Worm (Caenorhabditis elegans) whole organism, L1 larva: ENCODE measurements around the gene M03C11.1.

Experiments used
- Y116A8C.19 ChIP-seq: sonication (generic microtip); optimal IDR thresholded peaks from 2 replicates; lab custom pipeline; 2016; ENCODE audit warnings: missing compliant biosample characterization, missing genetic modification characterization, borderline replicate concordance
- alr-1 ChIP-seq: fragments of 200-800 bp; sonication (Bioruptor generic); optimal IDR thresholded peaks from 2 replicates; lab custom pipeline; 2018; ENCODE audit warnings: borderline replicate concordance, mild to moderate bottlenecking, missing genetic modification characterization, missing compliant biosample characterization
- aly-2 ChIP-seq: fragments of 150-350 bp; optimal IDR thresholded peaks from 2 replicates; lab custom pipeline; 2014; ENCODE audit warnings: missing biosample characterization, missing genetic modification characterization
- ama-1 ChIP-seq: fragments of 150-350 bp; optimal IDR thresholded peaks from 2 replicates; lab custom pipeline; 2014
- ceh-63 ChIP-seq: fragments of 200-800 bp; sonication (Bioruptor generic); optimal IDR thresholded peaks from 2 replicates; lab custom pipeline; 2018; ENCODE audit warnings: mild to moderate bottlenecking, missing genetic modification characterization, missing compliant biosample characterization
- ceh-82 ChIP-seq, 3 experiments: fragments of 150-350 bp in 1 of 3; sonication (generic microtip) in 2 of 3; optimal IDR thresholded peaks; 2 replicates each; lab custom pipeline; 2014 to 2017; ENCODE audit warnings: missing biosample characterization in 3 of 3, missing genetic modification characterization in 3 of 3
- ceh-88 ChIP-seq: fragments of 200-800 bp; sonication (Bioruptor generic); IDR thresholded peaks from 2 replicates; pipeline ENCODE4 v1.3.6; 2022; ENCODE audit warnings: missing genetic modification characterization, missing compliant biosample characterization
- efl-3 ChIP-seq: fragments of 200-800 bp; sonication (Bioruptor generic); optimal IDR thresholded peaks from 2 replicates; lab custom pipeline; 2018; ENCODE audit warnings: mild to moderate bottlenecking, missing genetic modification characterization, missing compliant biosample characterization
- egl-27 ChIP-seq, 2 experiments: fragments of 150-350 bp in 1 of 2; sonication (generic microtip); optimal IDR thresholded peaks; 3 replicates each; lab custom pipeline; 2017 to 2018; ENCODE audit warnings: missing biosample characterization in 2 of 2, missing genetic modification characterization in 2 of 2, missing genetic modification reagents in 2 of 2
- elt-2 ChIP-seq: sonication (generic microtip); optimal IDR thresholded peaks from 2 replicates; lab custom pipeline; 2016; ENCODE audit warnings: missing genetic modification characterization, mild to moderate bottlenecking, inconsistent platforms, missing compliant biosample characterization, missing genetic modification reagents
- elt-3 ChIP-seq, 6 experiments: fragments of 150-350 bp in 1 of 6; sonication (generic microtip); optimal IDR thresholded peaks; 2 replicates each; lab custom pipeline; 2017 to 2018; ENCODE audit warnings: missing biosample characterization in 6 of 6, missing genetic modification characterization in 6 of 6, inconsistent platforms in 1 of 6
- ets-5 ChIP-seq: fragments of 200-800 bp; sonication (Bioruptor generic); IDR thresholded peaks from 2 replicates; pipeline ENCODE4 v1.3.6; 2022; ENCODE audit warnings: missing genetic modification characterization, missing compliant biosample characterization
- fkh-10 ChIP-seq: sonication (generic microtip); optimal IDR thresholded peaks from 2 replicates; lab custom pipeline; 2017; ENCODE audit warnings: missing biosample characterization, missing genetic modification reagents, missing genetic modification characterization
- fos-1 ChIP-seq: fragments of 150-350 bp; optimal IDR thresholded peaks from 2 replicates; lab custom pipeline; 2014; ENCODE audit warnings: missing biosample characterization, missing genetic modification characterization
- grh-1 ChIP-seq: fragments of 200-800 bp; sonication (Bioruptor generic); IDR thresholded peaks from 2 replicates; pipeline ENCODE4 v1.3.6; 2022; ENCODE audit warnings: missing genetic modification reagents, missing genetic modification characterization, missing compliant biosample characterization
- hlh-17 ChIP-seq: fragments of 200-800 bp; sonication (Bioruptor generic); optimal IDR thresholded peaks from 2 replicates; lab custom pipeline; 2018; ENCODE audit warnings: missing genetic modification characterization, mild to moderate bottlenecking, missing compliant biosample characterization, moderate library complexity, borderline replicate concordance
- hlh-4 ChIP-seq: sonication (generic microtip); optimal IDR thresholded peaks from 2 replicates; lab custom pipeline; 2016; ENCODE audit warnings: mild to moderate bottlenecking, missing genetic modification characterization, missing compliant biosample characterization
- irx-1 ChIP-seq: sonication (generic microtip); optimal IDR thresholded peaks from 2 replicates; lab custom pipeline; 2016; ENCODE audit warnings: missing genetic modification characterization, missing compliant biosample characterization
- jun-1 ChIP-seq: fragments of 150-350 bp; optimal IDR thresholded peaks from 2 replicates; lab custom pipeline; 2014; ENCODE audit warnings: missing biosample characterization, missing genetic modification reagents, missing genetic modification characterization
- lin-13 ChIP-seq: fragments of 150-350 bp; optimal IDR thresholded peaks from 2 replicates; lab custom pipeline; 2014; ENCODE audit warnings: missing biosample characterization, missing genetic modification reagents, missing genetic modification characterization
- lin-14 ChIP-seq: fragments of 200-800 bp; sonication (Bioruptor generic); optimal IDR thresholded peaks from 2 replicates; lab custom pipeline; 2018; ENCODE audit warnings: mild to moderate bottlenecking, missing genetic modification characterization, moderate library complexity, missing compliant biosample characterization
- lin-15B ChIP-seq: fragments of 150-350 bp; sonication (generic microtip); optimal IDR thresholded peaks from 3 replicates; lab custom pipeline; 2014; ENCODE audit warnings: missing biosample characterization, missing genetic modification characterization
- lin-39 ChIP-seq: fragments of 150-350 bp; optimal IDR thresholded peaks from 2 replicates; lab custom pipeline; 2014; ENCODE audit warnings: missing biosample characterization, missing genetic modification reagents, missing genetic modification characterization
- lsy-2 ChIP-seq, 2 experiments: fragments of 150-350 bp; optimal IDR thresholded peaks; 2 replicates each; lab custom pipeline; 2014; ENCODE audit warnings: missing biosample characterization in 2 of 2, missing genetic modification characterization in 2 of 2
- mdl-1 ChIP-seq, 2 experiments: fragments of 150-350 bp; optimal IDR thresholded peaks; 2 replicates each; lab custom pipeline; 2014 to 2017; ENCODE audit warnings: missing biosample characterization in 2 of 2, missing genetic modification characterization in 2 of 2, inconsistent platforms in 1 of 2
- nhr-11 ChIP-seq: fragments of 150-350 bp; optimal IDR thresholded peaks from 2 replicates; lab custom pipeline; 2014; ENCODE audit warnings: missing biosample characterization, missing genetic modification characterization
- nhr-20 ChIP-seq: sonication (generic microtip); optimal IDR thresholded peaks from 2 replicates; lab custom pipeline; 2016; ENCODE audit warnings: mild to moderate bottlenecking, missing genetic modification characterization, missing compliant biosample characterization
- nhr-28 ChIP-seq: fragments of 150-350 bp; optimal IDR thresholded peaks from 2 replicates; lab custom pipeline; 2014; ENCODE audit warnings: missing biosample characterization, missing genetic modification characterization
- nhr-47 ChIP-seq: sonication (generic microtip); optimal IDR thresholded peaks from 2 replicates; lab custom pipeline; 2016; ENCODE audit warnings: mild to moderate bottlenecking, missing genetic modification characterization, moderate library complexity, missing compliant biosample characterization
- nhr-77 ChIP-seq: fragments of 150-350 bp; optimal IDR thresholded peaks from 2 replicates; lab custom pipeline; 2014; ENCODE audit warnings: missing biosample characterization, missing genetic modification characterization
- pax-3 ChIP-seq: fragments of 200-800 bp; sonication (Bioruptor generic); optimal IDR thresholded peaks from 2 replicates; lab custom pipeline; 2018; ENCODE audit warnings: mild to moderate bottlenecking, missing genetic modification characterization, moderate library complexity, missing compliant biosample characterization
- pqm-1 ChIP-seq: sonication (generic microtip); optimal IDR thresholded peaks from 3 replicates; lab custom pipeline; 2017; ENCODE audit warnings: missing biosample characterization, missing genetic modification characterization
- rnt-1 ChIP-seq: sonication (generic microtip); optimal IDR thresholded peaks from 2 replicates; lab custom pipeline; 2016; ENCODE audit warnings: mild to moderate bottlenecking, missing genetic modification characterization, moderate library complexity, missing compliant biosample characterization
- skn-1 ChIP-seq: fragments of 150-350 bp; optimal IDR thresholded peaks from 2 replicates; lab custom pipeline; 2014; ENCODE audit warnings: missing biosample characterization, missing genetic modification characterization
- snpc-4 ChIP-seq: fragments of 150-350 bp; optimal IDR thresholded peaks from 2 replicates; lab custom pipeline; 2014; ENCODE audit warnings: missing biosample characterization, missing genetic modification characterization
- sox-4 ChIP-seq: sonication (generic microtip); optimal IDR thresholded peaks from 2 replicates; lab custom pipeline; 2016; ENCODE audit warnings: missing genetic modification characterization, missing compliant biosample characterization
- sptf-1 ChIP-seq: fragments of 150-350 bp; optimal IDR thresholded peaks from 2 replicates; lab custom pipeline; 2014; ENCODE audit warnings: missing biosample characterization, missing genetic modification characterization
- sup-37 ChIP-seq: fragments of 200-800 bp; sonication (Bioruptor generic); optimal IDR thresholded peaks from 2 replicates; lab custom pipeline; 2018; ENCODE audit warnings: mild to moderate bottlenecking, missing genetic modification characterization, missing compliant biosample characterization
- tlp-1 ChIP-seq: fragments of 150-350 bp; optimal IDR thresholded peaks from 2 replicates; lab custom pipeline; 2014; ENCODE audit warnings: missing biosample characterization, missing genetic modification characterization
- unc-30 ChIP-seq: sonication (generic microtip); optimal IDR thresholded peaks from 2 replicates; lab custom pipeline; 2017; ENCODE audit warnings: missing biosample characterization, missing genetic modification characterization
- unc-98 ChIP-seq: fragments of 200-800 bp; sonication (Bioruptor generic); IDR thresholded peaks from 2 replicates; pipeline ENCODE4 v1.3.6; 2022; ENCODE audit warnings: missing genetic modification characterization, missing compliant biosample characterization
- zag-1 ChIP-seq: fragments of 150-350 bp; optimal IDR thresholded peaks from 2 replicates; lab custom pipeline; 2014; ENCODE audit warnings: missing biosample characterization, missing genetic modification characterization
- ztf-11 ChIP-seq, 2 experiments: sonication (generic microtip); optimal IDR thresholded peaks; 2 replicates each; lab custom pipeline; 2016 to 2017; ENCODE audit warnings: missing genetic modification characterization in 2 of 2, missing biosample characterization in 1 of 2, missing compliant biosample characterization in 1 of 2
- ztf-4 ChIP-seq: fragments of 150-350 bp; optimal IDR thresholded peaks from 2 replicates; lab custom pipeline; 2014; ENCODE audit warnings: missing biosample characterization, missing genetic modification characterization

Gene M03C11.1

ce11 chrIII:10398919-10399318, 3.0 kb upstream of the M03C11.1 start (continued):
- TF ChIP-seq ztf-11 (tag; optimal IDR thresholded peaks at IDR 0.05; lab: Kevin White, UChicago), result no peak
- no peak for TF ChIP-seq sptf-1 (tag; lab: Kevin White, UChicago)
- no peak for TF ChIP-seq skn-1 (tag; lab: Kevin White, UChicago)
- no peak for TF ChIP-seq tlp-1 (tag; lab: Kevin White, UChicago)
- no peak for TF ChIP-seq nhr-28
- no peak for TF ChIP-seq grh-1 (GFP tag; lab: Robert Waterston, UW)
- no peak for TF ChIP-seq nhr-77 (tag; lab: Kevin White, UChicago)
- TF ChIP-seq ceh-82 (tag; optimal IDR thresholded peaks at IDR 0.05; lab: Kevin White, UChicago), result peak in 2 of 3 experiments; percentile 15 to 64
- TF ChIP-seq lin-15B (tag; lab: Kevin White, UChicago), result no peak
- TF ChIP-seq nhr-20 (tag; lab: Kevin White, UChicago), result no peak
- no peak for TF ChIP-seq rnt-1 (tag; lab: Kevin White, UChicago)
- TF ChIP-seq mdl-1 (tag; optimal IDR thresholded peaks at IDR 0.05; lab: Kevin White, UChicago), result no peak
- no peak for TF ChIP-seq lin-39 (tag; lab: Kevin White, UChicago)
- no peak for TF ChIP-seq unc-30 (tag; lab: Kevin White, UChicago)
- no peak for TF ChIP-seq Y116A8C.19 (tag; lab: Kevin White, UChicago)
- no peak for TF ChIP-seq ztf-4 (tag; lab: Kevin White, UChicago)
- TF ChIP-seq zag-1 (tag; lab: Kevin White, UChicago), result no peak
- TF ChIP-seq lsy-2 (tag; optimal IDR thresholded peaks at IDR 0.05; lab: Kevin White, UChicago), result peak in 1 of 2 experiments; percentile 58
- peak; percentile 33 for TF ChIP-seq nhr-47
- TF ChIP-seq ama-1 (lab: Kevin White, UChicago), result no peak
- no peak for TF ChIP-seq hlh-4
- no peak for TF ChIP-seq elt-3 (tag; optimal IDR thresholded peaks at IDR 0.05; lab: Kevin White, UChicago)
- no peak for TF ChIP-seq pqm-1 (tag; lab: Kevin White, UChicago)
- no peak for TF ChIP-seq ceh-63 (GFP tag; lab: Kevin White, UChicago)
- no peak for TF ChIP-seq alr-1 (tag; lab: Kevin White, UChicago)
- TF ChIP-seq sup-37, result no peak
- no peak for TF ChIP-seq efl-3
- no peak for TF ChIP-seq lin-13 (GFP tag; lab: Kevin White, UChicago)
- no peak for TF ChIP-seq elt-2 (tag; lab: Kevin White, UChicago)
- peak; percentile 29 for TF ChIP-seq fkh-10 (GFP tag; lab: Kevin White, UChicago)
- TF ChIP-seq sox-4 (tag; lab: Kevin White, UChicago), result no peak

- TF ChIP-seq lin-14 (GFP tag; lab: Kevin White, UChicago) (peak; percentile 52), aly-2 (tag; lab: Kevin White, UChicago) (no peak), elt-3 (tag; optimal IDR thresholded peaks at IDR 0.05; lab: Kevin White, UChicago) (no peak), ceh-88 (GFP tag; lab: Robert Waterston, UW) (no peak), irx-1 (tag; lab: Kevin White, UChicago) (no peak), hlh-17 (GFP tag; lab: Kevin White, UChicago) (no peak)
- TF ChIP-seq, all 84 proteins: peak for 1
These were observed 1.1 kb upstream of the M03C11.1 start for ce11 chrIII:10396891-10397502.

- TF ChIP-seq unc-30 (tag; lab: Kevin White, UChicago) (no peak), nhr-11 (tag; lab: Kevin White, UChicago) (no peak), hlh-4 (no peak), ceh-88 (GFP tag; lab: Robert Waterston, UW) (no peak), snpc-4 (tag; lab: Kevin White, UChicago) (no peak), fos-1 (tag; lab: Kevin White, UChicago) (no peak), pax-3 (no peak), ceh-63 (GFP tag; lab: Kevin White, UChicago) (no peak), egl-27 (tag; optimal IDR thresholded peaks at IDR 0.05; lab: Kevin White, UChicago) (no peak), ets-5 (no peak), lin-15B (tag; lab: Kevin White, UChicago) (no peak), jun-1 (tag; lab: Kevin White, UChicago) (no peak), lin-14 (GFP tag; lab: Kevin White, UChicago) (no peak), unc-98 (GFP tag; lab: Robert Waterston, UW) (no peak)
These were observed 4.3 kb downstream of the M03C11.1 start, which contains the start of gene M03C11.9 for ce11 chrIII:10391628-10392027. TSS of gene M03C11.9 (minus strand) at chrIII:10391728.
